Worm (Caenorhabditis elegans) whole organism, mixed stage, embryonic: ENCODE data around the gene bath-1.

Experiments used
- ceh-83 ChIP-seq: fragments of 200-800 bp; sonication (Bioruptor generic); optimal IDR thresholded peaks from 2 replicates; lab custom pipeline; 2018; ENCODE audit warnings: mild to moderate bottlenecking, missing genetic modification characterization, missing compliant biosample characterization
- ces-1 ChIP-seq: fragments of 150-350 bp; optimal IDR thresholded peaks from 2 replicates; lab custom pipeline; 2014; ENCODE audit warnings: missing biosample characterization, missing genetic modification reagents, missing genetic modification characterization
- drap-1 ChIP-seq: fragments of 200-800 bp; sonication (Bioruptor generic); optimal IDR thresholded peaks from 3 replicates; lab custom pipeline; 2018; ENCODE audit warnings: mild to moderate bottlenecking, missing genetic modification characterization, missing compliant biosample characterization
- elt-3 ChIP-seq: fragments of 150-350 bp; optimal IDR thresholded peaks from 2 replicates; lab custom pipeline; 2014; ENCODE audit warnings: missing biosample characterization, missing genetic modification characterization
- mab-5 ChIP-seq: fragments of 150-350 bp; optimal IDR thresholded peaks from 2 replicates; lab custom pipeline; 2014; ENCODE audit warnings: missing biosample characterization, missing genetic modification characterization
- nhr-28 ChIP-seq: fragments of 150-350 bp; optimal IDR thresholded peaks from 2 replicates; lab custom pipeline; 2014; ENCODE audit warnings: missing biosample characterization, missing genetic modification characterization
- nhr-76 ChIP-seq: sonication (generic microtip); optimal IDR thresholded peaks from 2 replicates; lab custom pipeline; 2017; ENCODE audit warnings: missing biosample characterization, missing genetic modification characterization
- sem-2 ChIP-seq: fragments of 200-800 bp; sonication (Bioruptor generic); optimal IDR thresholded peaks from 2 replicates; lab custom pipeline; 2018; ENCODE audit warnings: mild to moderate bottlenecking, missing genetic modification characterization, missing compliant biosample characterization
- snpc-4 ChIP-seq: fragments of 150-350 bp; optimal IDR thresholded peaks from 2 replicates; lab custom pipeline; 2014; ENCODE audit warnings: missing biosample characterization, missing genetic modification characterization
- sptf-1 ChIP-seq: sonication (generic microtip); optimal IDR thresholded peaks from 2 replicates; lab custom pipeline; 2017; ENCODE audit warnings: mild to moderate bottlenecking, missing genetic modification characterization, moderate library complexity, missing compliant biosample characterization
- unc-62 ChIP-seq: fragments of 150-350 bp; optimal IDR thresholded peaks from 2 replicates; lab custom pipeline; 2014; ENCODE audit warnings: missing biosample characterization, missing genetic modification reagents, missing genetic modification characterization
- ztf-11 ChIP-seq: fragments of 150-350 bp; optimal IDR thresholded peaks from 2 replicates; lab custom pipeline; 2014; ENCODE audit warnings: missing biosample characterization, missing genetic modification characterization

- TF ChIP-seq snpc-4 (tag; lab: Kevin White, UChicago) = no peak
- no peak for TF ChIP-seq mab-5 (tag; lab: Kevin White, UChicago)
- no peak for TF ChIP-seq nhr-28 (tag; lab: Kevin White, UChicago)
- TF ChIP-seq sem-2 (GFP tag; lab: Kevin White, UChicago) = no peak
- TF ChIP-seq nhr-76 (tag; lab: Kevin White, UChicago) = no peak
- no peak for TF ChIP-seq drap-1 (GFP tag; lab: Kevin White, UChicago)
- no peak for TF ChIP-seq ceh-83 (GFP tag; lab: Kevin White, UChicago)
- no peak for TF ChIP-seq ces-1 (GFP tag; lab: Kevin White, UChicago)
- TF ChIP-seq sptf-1 (tag; lab: Kevin White, UChicago) = no peak
- no peak for TF ChIP-seq ztf-11 (tag; lab: Kevin White, UChicago)
- TF ChIP-seq unc-62 = no peak
- TF ChIP-seq elt-3 (tag; lab: Kevin White, UChicago) = no peak
These were observed 14.8 kb downstream of the bath-1 start for ce11 chrII:2013856-2014255.
